Worm (Caenorhabditis elegans) whole organism, midembryonic: Measurements from ENCODE around the gene chc-1.
A peak's percentile ranks its signal among the peaks of the same experiment; 100 is the strongest.

Experiments used
- T22C8.4 ChIP-seq: fragments of 200-800 bp; sonication (Bioruptor generic); IDR thresholded peaks from 2 replicates; pipeline ENCODE4 v1.3.6; 2022; ENCODE audit warnings: missing genetic modification characterization, missing compliant biosample characterization
- cog-1 ChIP-seq: sonication (generic microtip); optimal IDR thresholded peaks from 2 replicates; lab custom pipeline; 2016; ENCODE audit warnings: missing genetic modification characterization, missing compliant biosample characterization
- flt-1 ChIP-seq: fragments of 200-800 bp; sonication (Bioruptor generic); IDR thresholded peaks from 2 replicates; pipeline ENCODE4 v1.3.6; 2022; ENCODE audit warnings: missing genetic modification characterization, missing compliant biosample characterization
- klf-2 ChIP-seq: fragments of 200-800 bp; sonication (Bioruptor generic); conservative IDR thresholded peaks from 2 replicates; pipeline ENCODE4 v1.3.6; 2022; ENCODE audit warnings: missing genetic modification reagents, missing genetic modification characterization, missing compliant biosample characterization
- med-1 ChIP-seq: sonication (generic microtip); optimal IDR thresholded peaks from 2 replicates; lab custom pipeline; 2017; ENCODE audit warnings: missing genetic modification characterization, mild to moderate bottlenecking, missing compliant biosample characterization, antibody characterized with exemption, missing genetic modification reagents; ENCODE audit not compliant: insufficient read depth
- ref-1 ChIP-seq: fragments of 200-800 bp; sonication (Bioruptor generic); conservative IDR thresholded peaks from 2 replicates; pipeline ENCODE4 v1.3.6; 2022; ENCODE audit warnings: missing genetic modification reagents, missing genetic modification characterization, missing compliant biosample characterization
- tab-1 ChIP-seq: fragments of 200-800 bp; sonication (Bioruptor generic); IDR thresholded peaks from 2 replicates; pipeline ENCODE4 v1.3.6; 2022; ENCODE audit warnings: missing genetic modification characterization, missing compliant biosample characterization
- ztf-23 ChIP-seq: fragments of 200-800 bp; sonication (Bioruptor generic); IDR thresholded peaks from 2 replicates; pipeline ENCODE4 v1.3.6; 2022; ENCODE audit warnings: missing genetic modification reagents, missing genetic modification characterization, missing compliant biosample characterization
- ztf-29 ChIP-seq: fragments of 200-800 bp; sonication (Bioruptor generic); IDR thresholded peaks from 2 replicates; pipeline ENCODE4 v1.3.6; 2022; ENCODE audit warnings: missing genetic modification reagents, missing genetic modification characterization, missing compliant biosample characterization

The chc-1 gene

DNA sequence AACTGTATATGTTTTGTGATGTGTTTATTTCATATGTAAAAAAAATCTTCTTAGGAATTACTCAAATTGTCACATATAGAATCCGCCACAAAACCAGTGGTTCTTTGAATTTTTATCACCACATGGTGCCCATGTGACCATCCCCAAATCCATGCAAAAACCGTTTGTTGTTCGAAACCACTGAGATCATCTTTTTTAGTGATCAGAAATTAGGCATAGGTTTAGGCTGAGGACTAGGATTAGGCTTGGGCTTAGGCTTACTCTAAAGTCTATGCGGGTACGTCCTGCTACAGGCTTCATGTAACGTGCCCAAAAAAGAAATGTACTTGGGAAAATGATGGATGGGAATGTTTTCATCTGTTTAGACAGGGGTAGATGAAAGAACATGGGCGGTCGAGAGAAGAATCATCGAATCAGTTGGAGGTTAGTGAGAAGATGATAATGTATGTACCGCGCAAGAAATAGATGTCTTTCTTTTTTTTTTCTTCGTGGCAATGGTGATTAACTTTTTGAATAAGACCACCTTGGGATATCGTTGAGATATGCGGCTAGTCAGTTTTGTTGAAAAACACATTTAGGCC lies 32.8 kb downstream of the chc-1 start:
- TF ChIP-seq T22C8.4 (GFP tag; lab: Robert Waterston, UW): no peak
- no peak for TF ChIP-seq klf-2
- no peak for TF ChIP-seq cog-1
- no peak for TF ChIP-seq tab-1
- TF ChIP-seq ztf-23 (GFP tag; lab: Robert Waterston, UW): no peak
- no peak for TF ChIP-seq med-1 (GFP tag; lab: Kevin White, UChicago)
- TF ChIP-seq ztf-29: no peak
- no peak for TF ChIP-seq flt-1 (GFP tag; lab: Robert Waterston, UW)
- TF ChIP-seq ref-1: no peak

DNA sequence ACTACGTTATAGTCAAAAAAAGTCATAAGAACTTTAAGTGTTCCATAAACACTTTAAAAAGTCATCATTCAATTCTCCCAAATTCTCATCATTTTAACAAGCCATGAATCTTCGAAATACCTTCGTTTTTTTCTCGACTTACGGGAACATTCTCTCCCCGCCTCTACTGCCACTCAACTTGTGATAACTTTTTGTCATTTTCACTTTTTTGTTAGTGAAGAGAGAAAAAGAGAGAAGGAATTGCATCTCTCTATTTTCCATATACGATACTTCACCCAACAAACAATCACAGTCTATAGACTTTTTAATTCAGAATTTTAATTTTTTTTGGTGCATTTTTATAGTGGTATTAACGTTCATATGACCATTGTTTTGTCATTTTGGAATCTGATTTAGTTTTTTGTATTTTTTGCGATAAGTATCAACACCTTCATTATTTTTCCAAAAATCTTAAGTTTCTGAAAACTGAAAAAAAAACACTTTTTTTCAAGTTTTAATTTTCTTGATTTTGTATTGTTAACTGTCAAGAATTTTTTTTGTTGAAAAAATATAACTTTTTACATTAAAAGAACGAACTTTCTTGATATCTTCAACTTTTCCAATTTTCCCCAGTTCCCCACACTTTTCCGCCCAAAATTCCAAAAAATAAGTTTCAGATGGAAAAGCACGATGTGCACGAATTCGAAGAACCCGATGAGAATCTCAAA lies 35.0 kb downstream of the chc-1 start, which contains the start of gene Y70G10A.3:
Gene Y70G10A.3, plus strand, starts transcription at position 657 of the 707 bp plus-strand sequence.
- TF ChIP-seq ztf-29 (no peak), tab-1 (no peak), ztf-23 (GFP tag; lab: Robert Waterston, UW) (no peak), klf-2 (no peak), med-1 (GFP tag; lab: Kevin White, UChicago) (no peak), ref-1 (no peak), cog-1 (no peak), T22C8.4 (GFP tag; lab: Robert Waterston, UW) (no peak), flt-1 (GFP tag; lab: Robert Waterston, UW) (no peak)

DNA sequence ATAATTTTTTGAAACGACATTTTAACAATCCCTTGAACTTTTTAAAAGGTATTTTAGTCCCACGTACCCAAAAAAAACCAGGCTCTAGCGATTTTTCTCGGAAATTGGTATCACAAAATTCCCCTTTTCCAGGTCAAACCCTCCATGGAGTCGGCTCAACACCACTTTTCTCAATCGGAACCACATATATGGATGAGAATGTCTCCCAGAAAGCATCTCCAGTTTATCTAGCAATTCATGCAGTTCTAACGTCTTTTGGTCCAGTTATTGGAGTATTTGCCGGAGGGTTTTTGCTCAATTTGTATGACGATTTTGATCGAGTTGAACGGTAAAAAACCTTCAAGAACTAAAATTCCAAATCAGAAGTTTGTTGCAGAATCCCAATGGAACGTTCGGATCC lies 36.5 kb downstream of the chc-1 start:
- no peak for TF ChIP-seq T22C8.4 (GFP tag; lab: Robert Waterston, UW)
- TF ChIP-seq flt-1 (GFP tag; lab: Robert Waterston, UW): no peak
- no peak for TF ChIP-seq cog-1
- no peak for TF ChIP-seq tab-1
- TF ChIP-seq ztf-23 (GFP tag; lab: Robert Waterston, UW): no peak
- no peak for TF ChIP-seq ztf-29
- no peak for TF ChIP-seq ref-1
- TF ChIP-seq med-1 (GFP tag; lab: Kevin White, UChicago): no peak
- no peak for TF ChIP-seq klf-2

ce11 chrIII:10241332-10241829 lies 37.8 kb downstream of the chc-1 start:
- TF ChIP-seq ztf-29 (no peak), ztf-23 (GFP tag; lab: Robert Waterston, UW) (no peak), klf-2 (no peak), tab-1 (no peak), med-1 (GFP tag; lab: Kevin White, UChicago) (no peak)

DNA sequence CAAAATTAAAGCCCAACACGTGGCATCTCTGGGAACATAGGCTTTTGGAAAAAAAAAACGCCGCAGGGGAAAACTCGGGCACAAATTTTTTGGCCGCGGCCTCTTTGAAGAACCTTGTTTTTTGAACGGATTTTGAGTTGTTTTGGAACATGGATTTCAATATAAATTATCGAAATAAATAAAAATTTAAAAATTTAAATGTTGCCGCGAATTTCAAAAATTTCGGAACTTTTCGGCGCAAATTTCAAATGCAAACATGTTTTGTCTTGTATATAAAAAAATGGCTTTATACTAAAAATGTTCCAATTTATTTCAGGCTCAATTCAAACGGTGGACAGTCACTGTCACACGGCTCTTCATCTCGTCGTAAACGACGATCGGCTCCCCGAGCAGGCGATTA lies 40.4 kb downstream of the chc-1 start:
- TF ChIP-seq ref-1: no peak
- TF ChIP-seq ztf-29: no peak
- TF ChIP-seq tab-1: no peak

- TF ChIP-seq ztf-29 (no peak), ref-1 (0 out of 2 replicates have a peak, but pooled peaks have one; percentile 8)
These were observed 45.0 kb downstream of the chc-1 start, which contains the start of the genes div-1 and cor-1 for ce11 chrIII:10248441-10249137. Gene div-1 (minus strand): TSS chrIII:10248559. Gene cor-1 (plus strand): TSS chrIII:10249111.

DNA sequence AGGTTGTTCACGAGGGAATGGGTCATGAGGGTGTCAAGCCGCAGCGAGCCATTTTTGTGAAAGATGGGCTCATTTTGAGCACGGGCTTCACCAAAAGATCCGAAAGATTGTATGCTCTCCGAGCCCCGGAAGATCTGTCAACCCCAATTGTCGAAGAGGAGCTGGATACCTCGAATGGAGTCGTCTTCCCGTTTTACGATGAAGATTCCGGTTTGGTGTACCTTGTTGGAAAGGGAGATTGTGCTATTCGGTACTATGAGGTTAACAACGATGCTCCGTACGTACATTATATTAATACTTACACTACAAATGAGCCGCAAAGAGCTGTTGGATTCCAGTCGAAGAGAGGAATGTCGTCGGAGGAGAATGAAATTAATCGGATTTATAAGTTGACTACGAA lies 47.5 kb downstream of the chc-1 start:
- TF ChIP-seq tab-1 (no peak), ztf-23 (GFP tag; lab: Robert Waterston, UW) (no peak), cog-1 (no peak), flt-1 (GFP tag; lab: Robert Waterston, UW) (no peak), med-1 (GFP tag; lab: Kevin White, UChicago) (no peak), T22C8.4 (GFP tag; lab: Robert Waterston, UW) (no peak), ref-1 (no peak), klf-2 (no peak), ztf-29 (no peak)

ce11 chrIII:10253334-10253733 lies 49.7 kb downstream of the chc-1 start:
- no peak for TF ChIP-seq med-1 (GFP tag; lab: Kevin White, UChicago)
- no peak for TF ChIP-seq ztf-23 (GFP tag; lab: Robert Waterston, UW)
- no peak for TF ChIP-seq flt-1 (GFP tag; lab: Robert Waterston, UW)
- no peak for TF ChIP-seq ref-1
- TF ChIP-seq klf-2: no peak
- no peak for TF ChIP-seq cog-1
- TF ChIP-seq T22C8.4 (GFP tag; lab: Robert Waterston, UW): no peak
- TF ChIP-seq ztf-29: no peak
- TF ChIP-seq tab-1: no peak

- TF ChIP-seq med-1 (GFP tag; lab: Kevin White, UChicago) (no peak), klf-2 (no peak), tab-1 (no peak)
These were observed 51.0 kb downstream of the chc-1 start, which contains the start of gene R01H10.4 for ce11 chrIII:10254583-10254982. Gene R01H10.4 (plus strand): TSS chrIII:10254818.

- TF ChIP-seq ztf-23 (GFP tag; lab: Robert Waterston, UW): no peak
- TF ChIP-seq klf-2: no peak
- no peak for TF ChIP-seq flt-1 (GFP tag; lab: Robert Waterston, UW)
- TF ChIP-seq tab-1: no peak
These were observed 55.0 kb downstream of the chc-1 start, which contains the start of gene rip-1 for ce11 chrIII:10258641-10259040. Gene rip-1 (minus strand): TSS chrIII:10258741.
